Worm (Caenorhabditis elegans) whole organism, young adult: Measurements from ENCODE around the gene C23G10.11.

Source experiments
- B0035.1 ChIP-seq: sonication (generic microtip); optimal IDR thresholded peaks from 2 replicates; lab custom pipeline; 2016; ENCODE audit warnings: missing genetic modification characterization, mild to moderate bottlenecking, missing compliant biosample characterization, missing genotype, missing genetic modification reagents
- F49E8.2 ChIP-seq: sonication (generic microtip); optimal IDR thresholded peaks from 3 replicates; lab custom pipeline; 2017; ENCODE audit warnings: missing genetic modification characterization, mild to moderate bottlenecking, missing compliant biosample characterization, antibody characterized with exemption, moderate library complexity; ENCODE audit not compliant: insufficient read depth
- K12H6.12 ChIP-seq: fragments of 200-800 bp; sonication (Bioruptor generic); optimal IDR thresholded peaks from 2 replicates; lab custom pipeline; 2018; ENCODE audit warnings: mild to moderate bottlenecking, missing genetic modification characterization, missing compliant biosample characterization
- ceh-27 ChIP-seq: fragments of 200-800 bp; sonication (Bioruptor generic); optimal IDR thresholded peaks from 2 replicates; lab custom pipeline; 2018; ENCODE audit warnings: mild to moderate bottlenecking, missing genetic modification characterization, moderate library complexity, missing compliant biosample characterization
- egrh-3 ChIP-seq: fragments of 200-800 bp; sonication (Bioruptor generic); IDR thresholded peaks from 2 replicates; pipeline ENCODE4 v1.3.6; 2022; ENCODE audit warnings: missing genetic modification reagents, missing genetic modification characterization, missing compliant biosample characterization
- lsl-1 ChIP-seq: fragments of 200-800 bp; sonication (Bioruptor generic); optimal IDR thresholded peaks from 2 replicates; lab custom pipeline; 2018; ENCODE audit warnings: mild to moderate bottlenecking, missing genetic modification characterization, moderate library complexity, missing compliant biosample characterization
- nfya-2 ChIP-seq: fragments of 200-800 bp; sonication (Bioruptor generic); IDR thresholded peaks from 2 replicates; pipeline ENCODE4 v1.3.6; 2022; ENCODE audit warnings: missing genetic modification reagents, missing genetic modification characterization, missing compliant biosample characterization
- nhr-80 ChIP-seq: sonication (generic microtip); optimal IDR thresholded peaks from 2 replicates; lab custom pipeline; 2016; ENCODE audit warnings: missing genetic modification characterization, missing compliant biosample characterization
- pha-4 ChIP-seq: fragments of 150-350 bp; sonication (generic microtip); optimal IDR thresholded peaks from 2 replicates; lab custom pipeline; 2014; ENCODE audit warnings: missing biosample characterization, missing genetic modification reagents, missing genetic modification characterization
- snpc-1.1 ChIP-seq: sonication (generic microtip); optimal IDR thresholded peaks from 2 replicates; lab custom pipeline; 2017; ENCODE audit warnings: missing genetic modification characterization, mild to moderate bottlenecking, missing compliant biosample characterization, antibody characterized with exemption, moderate library complexity, missing genotype, missing genetic modification reagents; ENCODE audit not compliant: insufficient read depth
- snpc-4 ChIP-seq, 5 experiments: fragments of 150-350 bp in 1 of 5; sonication (generic microtip) in 4 of 5; optimal IDR thresholded peaks; 2 replicates each; lab custom pipeline; 2014 to 2018; ENCODE audit warnings: missing genetic modification characterization in 5 of 5, missing biosample characterization in 3 of 5, antibody characterized with exemption in 2 of 5, mild to moderate bottlenecking in 2 of 5, missing compliant biosample characterization in 2 of 5, missing genotype in 2 of 5, moderate library complexity in 2 of 5, missing genetic modification reagents in 1 of 5
- unc-62 ChIP-seq: fragments of 150-350 bp; optimal IDR thresholded peaks from 2 replicates; lab custom pipeline; 2014; ENCODE audit warnings: missing biosample characterization, missing genetic modification reagents, missing genetic modification characterization
- ztf-28 ChIP-seq: fragments of 200-800 bp; sonication (Bioruptor generic); IDR thresholded peaks from 2 replicates; pipeline ENCODE4 v1.3.6; 2022; ENCODE audit warnings: missing genetic modification reagents, missing genetic modification characterization, missing compliant biosample characterization

DNA sequence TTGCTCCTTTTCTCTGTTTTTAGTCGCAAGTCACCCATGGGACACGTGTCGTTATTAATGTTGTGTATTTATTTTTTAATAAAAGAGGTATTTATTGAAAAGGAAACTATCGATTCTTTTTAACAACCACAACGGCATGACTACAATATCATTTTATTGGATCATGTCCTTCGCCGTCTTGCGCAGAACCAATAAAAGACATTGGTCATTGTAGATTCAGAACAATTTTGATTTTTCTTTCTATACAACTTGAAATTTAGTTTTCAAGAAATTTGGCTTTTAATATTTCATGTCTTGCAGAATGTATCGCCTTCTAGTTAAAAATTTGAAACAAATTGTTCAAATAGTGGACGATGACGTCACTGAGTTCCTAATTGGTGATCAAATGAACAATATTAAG, 36.1 kb upstream of the C23G10.11 start, which contains the start of gene amdh-1:
- TF ChIP-seq B0035.1 (tag; lab: Kevin White, UChicago), result no peak
- no peak for TF ChIP-seq ceh-27 (GFP tag; lab: Kevin White, UChicago)
- no peak for TF ChIP-seq pha-4 (tag; lab: Kevin White, UChicago)
- no peak for TF ChIP-seq F49E8.2 (tag; lab: Kevin White, UChicago)
- no peak for TF ChIP-seq ztf-28 (GFP tag; lab: Robert Waterston, UW)
- TF ChIP-seq snpc-4 (GFP tag; optimal IDR thresholded peaks at IDR 0.05; lab: Kevin White, UChicago), result no peak
- no peak for TF ChIP-seq snpc-4 (tag; optimal IDR thresholded peaks at IDR 0.05; lab: Kevin White, UChicago)
- no peak for TF ChIP-seq snpc-1.1 (tag; lab: Kevin White, UChicago)
- TF ChIP-seq K12H6.12 (tag; lab: Kevin White, UChicago), result no peak
- no peak for TF ChIP-seq lsl-1 (GFP tag; lab: Kevin White, UChicago)
- TF ChIP-seq nfya-2 (GFP tag; lab: Robert Waterston, UW), result no peak
- TF ChIP-seq nhr-80, result no peak
- no peak for TF ChIP-seq egrh-3
- no peak for TF ChIP-seq unc-62 (GFP tag; lab: Kevin White, UChicago)
